Worm (Caenorhabditis elegans) whole organism, mixed stage, embryonic: Measurements from ENCODE around the gene hsp-75.

ENCODE experiments used
- lsy-2 ChIP-seq: fragments of 150-350 bp; optimal IDR thresholded peaks from 2 replicates; lab custom pipeline; 2014; ENCODE audit warnings: missing biosample characterization, missing genetic modification characterization
- mls-2 ChIP-seq: sonication (generic microtip); optimal IDR thresholded peaks from 2 replicates; lab custom pipeline; 2016; ENCODE audit warnings: mild to moderate bottlenecking, missing genetic modification characterization, moderate library complexity, missing compliant biosample characterization
- unc-39 ChIP-seq: fragments of 150-350 bp; optimal IDR thresholded peaks from 2 replicates; lab custom pipeline; 2014; ENCODE audit warnings: missing biosample characterization, missing genetic modification characterization
- unc-62 ChIP-seq: fragments of 150-350 bp; optimal IDR thresholded peaks from 2 replicates; lab custom pipeline; 2014; ENCODE audit warnings: missing biosample characterization, missing genetic modification reagents, missing genetic modification characterization

- TF ChIP-seq mls-2 (tag; lab: Kevin White, UChicago) (no peak), unc-62 (GFP tag; lab: Kevin White, UChicago) (no peak), unc-39 (no peak), lsy-2 (tag; lab: Kevin White, UChicago) (no peak)
Measured at ce11 chrIII:7201378-7202256, 24.9 kb downstream of the hsp-75 start, which contains the start of gene dpy-31.
